Worm (Caenorhabditis elegans): ENCODE data around the gene C06C3.7.
A peak's percentile ranks its signal among the peaks of the same experiment; 100 is the strongest.

Gene C06C3.7

DNA sequence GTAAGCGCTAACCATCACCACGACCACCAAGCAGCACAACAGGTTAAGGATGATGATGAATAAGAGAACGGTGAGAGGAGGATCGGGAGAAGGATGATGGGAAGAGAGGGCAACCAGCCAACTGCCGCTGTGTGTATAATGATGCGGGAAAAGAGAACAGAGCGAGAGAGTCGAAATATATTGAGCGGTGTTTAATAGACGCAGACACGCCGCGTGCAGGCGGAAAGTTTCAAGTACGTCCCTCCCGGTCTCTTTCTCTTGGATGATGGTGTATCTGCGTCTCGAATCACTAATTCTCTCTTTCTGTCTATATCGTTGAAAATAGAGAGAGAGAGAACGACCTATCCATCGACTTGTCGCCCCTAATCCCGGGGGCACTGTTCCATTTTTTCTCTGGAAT, 28.6 kb upstream of the C06C3.7 start:
- no peak for TF ChIP-seq ceh-36 (tag; optimal IDR thresholded peaks at IDR 0.05)
- no peak for TF ChIP-seq hmbx-1 (tag; optimal IDR thresholded peaks at IDR 0.05)
- TF ChIP-seq tra-4 (tag; optimal IDR thresholded peaks at IDR 0.05), result no peak
- TF ChIP-seq aly-1 (tag; optimal IDR thresholded peaks at IDR 0.05), result no peak
- TF ChIP-seq sea-1 (GFP tag; conservative IDR thresholded peaks at IDR 0.05), result no peak
- TF ChIP-seq tbx-37 (GFP tag; conservative IDR thresholded peaks at IDR 0.05), result no peak
- peak; percentile 49 for TF ChIP-seq hmg-4 (GFP tag; optimal IDR thresholded peaks at IDR 0.05)
- no peak for TF ChIP-seq pes-1 (GFP tag; IDR thresholded peaks at IDR 0.05)

DNA sequence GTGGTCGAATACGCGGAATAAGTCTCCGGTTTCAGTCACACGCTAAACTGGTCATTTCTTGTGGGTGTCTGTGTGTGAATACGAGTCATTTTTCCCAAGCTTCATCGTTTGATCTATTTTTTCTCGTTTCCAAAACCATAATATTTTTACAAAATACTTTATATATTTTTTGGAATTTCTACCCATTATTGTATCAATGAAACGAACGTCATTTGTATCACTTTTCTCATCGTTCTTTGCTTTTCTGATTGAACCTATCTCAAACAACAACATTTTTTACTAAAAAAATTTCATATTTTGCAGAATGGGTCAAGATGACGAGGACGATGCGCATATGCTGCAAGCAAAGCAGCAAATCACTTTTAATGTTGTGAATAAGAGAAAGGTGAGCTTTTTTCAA, 27.1 kb upstream of the C06C3.7 start, which contains the start of gene mel-11:
Gene mel-11, plus strand, starts transcription at position 301 of the 400 bp plus-strand sequence.
- TF ChIP-seq ceh-13 (GFP tag; optimal IDR thresholded peaks at IDR 0.05) (no peak), hmbx-1 (tag; optimal IDR thresholded peaks at IDR 0.05) (no peak), hmg-4 (GFP tag; optimal IDR thresholded peaks at IDR 0.05) (no peak), ama-1 (optimal IDR thresholded peaks at IDR 0.05) (no peak), ceh-36 (tag; optimal IDR thresholded peaks at IDR 0.05) (no peak), B0310.2 (tag; optimal IDR thresholded peaks at IDR 0.05) (no peak), sea-1 (GFP tag; conservative IDR thresholded peaks at IDR 0.05) (no peak), F13C5.2 (tag; optimal IDR thresholded peaks at IDR 0.05) (no peak), hnd-1 (tag; optimal IDR thresholded peaks at IDR 0.05) (no peak), ets-7 (tag; optimal IDR thresholded peaks at IDR 0.05) (no peak), tbx-37 (GFP tag; conservative IDR thresholded peaks at IDR 0.05) (no peak), aly-1 (tag; optimal IDR thresholded peaks at IDR 0.05) (no peak), tra-4 (tag; optimal IDR thresholded peaks at IDR 0.05) (no peak)

DNA sequence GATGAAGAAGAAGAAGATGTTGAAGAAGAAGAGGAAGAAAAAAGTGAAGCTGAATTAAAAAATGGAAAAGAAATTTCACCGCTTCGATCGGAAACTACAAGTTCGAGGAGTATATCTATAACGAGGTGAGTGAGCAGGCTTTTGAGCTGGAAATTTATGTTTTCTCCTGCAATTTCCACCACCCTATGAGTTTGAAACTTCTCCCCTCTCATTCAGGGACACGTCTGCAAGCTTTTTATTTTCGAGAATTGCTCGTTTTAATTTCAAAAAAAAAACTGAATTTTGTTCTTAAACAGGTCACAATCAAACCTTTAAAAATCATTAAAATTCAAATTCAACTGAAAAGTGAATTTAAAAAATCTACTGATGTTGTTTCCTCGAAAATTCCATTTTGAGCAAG, 23.1 kb upstream of the C06C3.7 start:
- TF ChIP-seq ceh-36 (tag; optimal IDR thresholded peaks at IDR 0.05), result no peak
- no peak for TF ChIP-seq F13C5.2 (tag; optimal IDR thresholded peaks at IDR 0.05)
- no peak for TF ChIP-seq pes-1 (GFP tag; IDR thresholded peaks at IDR 0.05)
- TF ChIP-seq scrt-1 (GFP tag; IDR thresholded peaks at IDR 0.05), result no peak
- TF ChIP-seq sea-1 (GFP tag; conservative IDR thresholded peaks at IDR 0.05), result no peak

DNA sequence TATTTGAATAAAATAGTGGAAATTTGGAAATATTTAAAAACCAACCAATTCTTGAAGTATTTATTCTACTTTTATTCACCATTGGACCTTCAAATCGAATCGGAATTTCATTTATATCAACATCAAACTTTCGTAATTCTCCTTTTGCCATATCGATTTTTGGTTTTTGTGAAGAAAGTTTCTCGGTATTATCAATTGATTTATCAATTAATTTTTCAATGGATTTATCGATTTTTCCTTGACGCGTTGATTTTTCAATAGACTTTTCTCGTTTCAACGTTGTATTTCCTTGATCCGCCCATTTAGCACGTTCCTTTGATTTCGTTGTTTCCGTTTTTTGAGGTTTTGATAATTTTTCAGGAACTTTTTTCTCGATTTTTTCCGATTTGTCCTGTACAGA, 15.9 kb upstream of the C06C3.7 start:
- no peak for TF ChIP-seq pes-1 (GFP tag; IDR thresholded peaks at IDR 0.05)
- no peak for TF ChIP-seq hnd-1 (tag; optimal IDR thresholded peaks at IDR 0.05)
- TF ChIP-seq F13C5.2 (tag; optimal IDR thresholded peaks at IDR 0.05), result no peak
- no peak for TF ChIP-seq flt-1 (GFP tag; IDR thresholded peaks at IDR 0.05)
- TF ChIP-seq tbx-11 (GFP tag; IDR thresholded peaks at IDR 0.05), result no peak
- TF ChIP-seq ama-1 (optimal IDR thresholded peaks at IDR 0.05), result no peak

DNA sequence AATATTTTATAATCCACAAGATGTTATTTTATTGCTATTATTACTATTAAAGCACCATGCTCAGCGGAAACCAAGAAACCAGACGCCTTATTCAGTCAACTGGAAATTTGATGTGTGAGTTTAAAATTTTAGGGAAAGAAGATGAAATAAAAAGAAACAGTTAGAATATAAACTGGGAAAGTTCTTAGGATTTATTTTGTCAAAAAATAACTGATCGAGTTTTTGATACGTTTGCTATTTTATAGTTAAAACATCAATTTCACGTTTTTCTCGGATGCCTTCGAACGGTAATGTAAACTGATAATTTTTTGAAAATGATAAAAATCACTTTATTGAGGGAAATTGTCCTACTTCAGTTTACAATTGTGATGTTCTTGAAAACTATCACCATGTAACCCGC, 12.9 kb upstream of the C06C3.7 start, which contains the start of gene C06C3.3:
Gene C06C3.3, minus strand, starts transcription at position 101 of the 400 bp plus-strand sequence.
- TF ChIP-seq ets-7 (tag; optimal IDR thresholded peaks at IDR 0.05) (no peak), tbx-37 (GFP tag; conservative IDR thresholded peaks at IDR 0.05) (no peak), tra-4 (tag; optimal IDR thresholded peaks at IDR 0.05) (no peak), scrt-1 (GFP tag; IDR thresholded peaks at IDR 0.05) (no peak), tbx-11 (GFP tag; IDR thresholded peaks at IDR 0.05) (no peak), ama-1 (optimal IDR thresholded peaks at IDR 0.05) (no peak), flt-1 (GFP tag; IDR thresholded peaks at IDR 0.05) (no peak), hmg-4 (GFP tag; optimal IDR thresholded peaks at IDR 0.05) (no peak), pes-1 (GFP tag; IDR thresholded peaks at IDR 0.05) (no peak)

DNA sequence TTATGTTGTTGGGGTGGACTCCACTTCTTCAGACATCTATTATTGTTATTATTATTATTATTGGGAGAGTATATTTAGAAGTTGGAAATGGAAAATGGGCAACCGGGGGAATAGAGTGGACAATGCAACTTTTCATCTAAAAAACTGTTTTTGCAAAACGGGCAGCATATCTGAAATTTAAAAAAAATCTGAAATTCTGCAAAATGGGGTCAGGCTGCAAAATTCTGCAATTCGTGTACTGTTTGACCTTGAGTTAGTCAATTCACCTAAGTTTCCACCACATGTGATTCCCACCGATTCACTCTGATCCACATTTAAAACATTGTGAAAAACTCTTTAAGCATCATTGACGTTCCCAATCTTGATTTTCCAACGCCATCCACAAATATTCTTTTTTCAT, 12.3 kb upstream of the C06C3.7 start, which contains the start of gene C06C3.4:
Gene C06C3.4, plus strand, starts transcription at position 301 of the 400 bp plus-strand sequence.
- TF ChIP-seq tbx-11 (GFP tag; IDR thresholded peaks at IDR 0.05), result no peak
- no peak for TF ChIP-seq ama-1 (optimal IDR thresholded peaks at IDR 0.05)
- TF ChIP-seq hnd-1 (tag; optimal IDR thresholded peaks at IDR 0.05), result no peak
- no peak for TF ChIP-seq F13C5.2 (tag; optimal IDR thresholded peaks at IDR 0.05)
- TF ChIP-seq tra-4 (tag; optimal IDR thresholded peaks at IDR 0.05), result no peak
- TF ChIP-seq ets-7 (tag; optimal IDR thresholded peaks at IDR 0.05), result no peak
- TF ChIP-seq B0310.2 (tag; optimal IDR thresholded peaks at IDR 0.05), result no peak
- TF ChIP-seq sea-1 (GFP tag; conservative IDR thresholded peaks at IDR 0.05), result no peak
- TF ChIP-seq pes-1 (GFP tag; IDR thresholded peaks at IDR 0.05), result no peak

DNA sequence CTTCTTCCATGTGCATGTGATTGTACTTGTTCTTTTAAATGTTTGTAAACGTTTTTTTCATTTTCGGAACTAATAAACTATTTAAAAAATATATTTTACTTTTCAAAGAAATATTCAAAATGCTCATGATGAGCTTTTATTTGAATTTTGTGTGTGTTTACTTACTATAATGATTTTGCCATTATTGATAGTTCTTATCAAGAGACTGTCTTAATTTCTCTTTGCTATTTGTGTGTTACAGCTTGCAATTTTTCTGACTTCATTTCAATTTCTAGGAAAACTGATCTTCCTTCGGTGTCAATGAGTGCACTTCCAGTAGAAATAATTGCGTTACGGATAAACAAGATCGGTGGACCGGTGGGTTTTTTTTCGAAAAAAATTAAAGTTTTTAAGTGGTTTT, 10.5 kb upstream of the C06C3.7 start, which contains the start of gene C06C3.12:
Gene C06C3.12, plus strand, starts transcription at position 301 of the 400 bp plus-strand sequence.
- TF ChIP-seq scrt-1 (GFP tag; IDR thresholded peaks at IDR 0.05), result no peak
- TF ChIP-seq hmbx-1 (tag; optimal IDR thresholded peaks at IDR 0.05), result no peak
- TF ChIP-seq hnd-1 (tag; optimal IDR thresholded peaks at IDR 0.05), result no peak
- TF ChIP-seq ceh-13 (GFP tag; optimal IDR thresholded peaks at IDR 0.05), result no peak
- TF ChIP-seq aly-1 (tag; optimal IDR thresholded peaks at IDR 0.05), result no peak
- no peak for TF ChIP-seq ceh-36 (tag; optimal IDR thresholded peaks at IDR 0.05)
- TF ChIP-seq hmg-4 (GFP tag; optimal IDR thresholded peaks at IDR 0.05), result no peak
- no peak for TF ChIP-seq ama-1 (optimal IDR thresholded peaks at IDR 0.05)
- no peak for TF ChIP-seq flt-1 (GFP tag; IDR thresholded peaks at IDR 0.05)
- no peak for TF ChIP-seq tbx-11 (GFP tag; IDR thresholded peaks at IDR 0.05)
- no peak for TF ChIP-seq tbx-37 (GFP tag; conservative IDR thresholded peaks at IDR 0.05)

DNA sequence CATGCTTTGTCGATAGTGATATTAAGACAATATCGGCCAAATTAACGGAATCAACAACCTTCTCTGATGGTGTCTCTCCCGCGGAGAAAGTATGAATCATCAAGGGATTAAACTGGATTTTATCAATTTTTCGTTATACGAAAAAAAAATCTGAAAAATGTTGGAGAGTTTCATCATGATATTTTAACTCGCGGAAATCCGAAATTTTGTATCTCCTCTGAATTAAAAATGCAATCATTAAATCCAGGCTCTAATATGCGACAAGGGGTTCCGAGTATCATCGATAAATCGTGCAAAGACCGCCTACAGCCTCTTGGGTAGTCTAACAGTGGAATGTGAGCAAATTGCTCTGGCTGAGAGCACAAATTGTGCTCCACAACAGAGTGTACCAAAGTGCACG, 8.2 kb upstream of the C06C3.7 start, which contains the start of gene C06C3.10:
Gene C06C3.10, minus strand, starts transcription at position 101 of the 400 bp plus-strand sequence.
- TF ChIP-seq tra-4 (tag; optimal IDR thresholded peaks at IDR 0.05) (no peak), tbx-37 (GFP tag; conservative IDR thresholded peaks at IDR 0.05) (no peak), F13C5.2 (tag; optimal IDR thresholded peaks at IDR 0.05) (no peak)

DNA sequence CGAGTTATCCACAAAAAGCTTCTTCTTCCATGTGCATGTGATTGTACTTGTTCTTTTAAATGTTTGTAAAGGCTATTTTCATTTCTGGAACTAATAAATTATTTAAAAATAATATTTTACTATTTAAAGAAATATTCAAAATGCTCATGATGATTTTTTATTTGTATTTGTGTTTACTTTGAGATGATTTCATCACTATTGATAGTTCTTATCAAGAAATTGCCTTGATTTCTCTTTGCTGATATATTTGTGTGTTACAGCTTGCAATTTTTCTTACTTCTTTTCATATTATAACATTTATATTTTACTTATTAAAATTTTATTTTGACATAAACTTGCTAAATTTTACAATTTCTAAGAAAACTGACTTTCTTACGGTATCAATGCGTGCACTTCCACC, 7.2 kb upstream of the C06C3.7 start:
- TF ChIP-seq hmbx-1 (tag; optimal IDR thresholded peaks at IDR 0.05), result no peak
- TF ChIP-seq pes-1 (GFP tag; IDR thresholded peaks at IDR 0.05), result no peak
- no peak for TF ChIP-seq tbx-11 (GFP tag; IDR thresholded peaks at IDR 0.05)
- no peak for TF ChIP-seq flt-1 (GFP tag; IDR thresholded peaks at IDR 0.05)
- no peak for TF ChIP-seq ceh-36 (tag; optimal IDR thresholded peaks at IDR 0.05)
- TF ChIP-seq ceh-13 (GFP tag; optimal IDR thresholded peaks at IDR 0.05), result no peak
- TF ChIP-seq sea-1 (GFP tag; conservative IDR thresholded peaks at IDR 0.05), result no peak
- TF ChIP-seq aly-1 (tag; optimal IDR thresholded peaks at IDR 0.05), result no peak
- TF ChIP-seq tbx-37 (GFP tag; conservative IDR thresholded peaks at IDR 0.05), result no peak
- TF ChIP-seq tra-4 (tag; optimal IDR thresholded peaks at IDR 0.05), result no peak
- no peak for TF ChIP-seq scrt-1 (GFP tag; IDR thresholded peaks at IDR 0.05)
- no peak for TF ChIP-seq hnd-1 (tag; optimal IDR thresholded peaks at IDR 0.05)
